Fruit fly (Drosophila melanogaster): ENCODE measurements around the gene vret.

DNA sequence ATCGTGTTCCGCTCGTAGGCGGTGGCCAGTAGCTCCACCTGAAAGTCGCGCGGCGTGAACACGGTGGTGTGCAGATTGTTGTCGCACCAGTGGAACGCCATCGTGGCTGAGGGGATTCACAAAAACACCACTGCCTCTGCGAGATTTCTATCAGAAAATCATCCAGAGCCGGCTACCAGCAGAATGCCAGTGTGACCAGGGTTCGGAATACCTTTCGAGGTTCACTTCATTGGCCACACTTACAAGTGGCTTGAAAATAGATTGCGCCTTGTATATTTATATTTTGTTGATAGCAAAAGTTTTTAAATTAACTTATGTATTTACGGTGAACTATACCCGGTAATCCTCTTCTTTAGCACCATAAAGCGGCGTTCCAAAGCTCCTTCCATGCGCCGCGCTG is 4.5 kb downstream of the vret start, which contains the start of the genes Dcr-1 and CG6985:
- no peak for TF ChIP-seq CG2889 (GFP tag; IDR thresholded peaks at IDR 0.05)
- TF ChIP-seq CG15011 (GFP tag; optimal IDR thresholded peaks at IDR 0.05) = no peak

Measured in whole organism, embryonic.